Worm (Caenorhabditis elegans): ENCODE data around the gene F59D12.2.
A peak's percentile ranks its signal among the peaks of the same experiment; 100 is the strongest.

The F59D12.2 gene

ce11 chrX:15724994-15725393 is 49.5 kb upstream of the F59D12.2 start (continued):
- no peak for TF ChIP-seq Y48G9A.11 (GFP tag; IDR thresholded peaks at IDR 0.05)
- peak; percentile 11 for TF ChIP-seq rbr-2 (tag; optimal IDR thresholded peaks at IDR 0.05)
- no peak for TF ChIP-seq cey-2 (tag; optimal IDR thresholded peaks at IDR 0.05; ENCODE audit: borderline replicate concordance, insufficient read depth)
- peak; percentile 29 for TF ChIP-seq mxl-3 (GFP tag; optimal IDR thresholded peaks at IDR 0.05)
- no peak for TF ChIP-seq F44E2.7 (GFP tag; IDR thresholded peaks at IDR 0.05)
- TF ChIP-seq nhr-77 (tag; optimal IDR thresholded peaks at IDR 0.05), result no peak
- TF ChIP-seq dpl-1 (GFP tag; optimal IDR thresholded peaks at IDR 0.05), result peak; percentile 65
- TF ChIP-seq daf-16 (GFP tag; optimal IDR thresholded peaks at IDR 0.05), result no peak
- TF ChIP-seq daf-16 (tag; optimal IDR thresholded peaks at IDR 0.05), result peak; percentile 56
- peak in 1 of 2 experiments; percentile 46 for TF ChIP-seq mdl-1 (tag; optimal IDR thresholded peaks at IDR 0.05)

- TF ChIP-seq spr-3 (GFP tag; optimal IDR thresholded peaks at IDR 0.05) (no peak), hif-1 (tag; optimal IDR thresholded peaks at IDR 0.05) (no peak), set-16 (GFP tag; IDR thresholded peaks at IDR 0.05) (no peak), mdt-29 (GFP tag; IDR thresholded peaks at IDR 0.05) (no peak), fkh-10 (GFP tag; optimal IDR thresholded peaks at IDR 0.05) (no peak), cey-2 (tag; optimal IDR thresholded peaks at IDR 0.05; ENCODE audit: borderline replicate concordance, insufficient read depth) (no peak), nhr-25 (tag; optimal IDR thresholded peaks at IDR 0.05; ENCODE audit: borderline replicate concordance, insufficient read depth) (no peak), daf-19 (GFP tag; conservative IDR thresholded peaks at IDR 0.05) (no peak), Y75B8A.6 (GFP tag; IDR thresholded peaks at IDR 0.05) (no peak), vab-7 (GFP tag; IDR thresholded peaks at IDR 0.05) (no peak), nhr-42 (GFP tag; IDR thresholded peaks at IDR 0.05) (no peak), F49E8.2 (tag; optimal IDR thresholded peaks at IDR 0.05; ENCODE audit: borderline replicate concordance) (no peak), daf-8 (GFP tag; IDR thresholded peaks at IDR 0.05) (no peak), daf-16 (GFP tag; optimal IDR thresholded peaks at IDR 0.05) (no peak), daf-16 (tag; optimal IDR thresholded peaks at IDR 0.05) (no peak), pha-4 (GFP tag; IDR thresholded peaks at IDR 0.05) (no peak), pha-4 (tag; optimal IDR thresholded peaks at IDR 0.05) (no peak), lin-15B (tag; optimal IDR thresholded peaks at IDR 0.05) (no peak)
Observed at ce11 chrX:15721346-15721745, 45.8 kb upstream of the F59D12.2 start, which contains the start of gene ZK662.5. Gene ZK662.5, plus strand, starts transcription at chrX:15721646.

ce11 chrX:15718325-15718724 is 42.8 kb upstream of the F59D12.2 start, which contains the start of gene ZK662.6:
Gene ZK662.6, plus strand, starts transcription at chrX:15718625.
- TF ChIP-seq unc-62 (GFP tag; optimal IDR thresholded peaks at IDR 0.05 in 1 of 2), result peak in 1 of 2 experiments; percentile 47
- TF ChIP-seq unc-62 (tag; optimal IDR thresholded peaks at IDR 0.05), result no peak
- TF ChIP-seq daf-19 (GFP tag; conservative IDR thresholded peaks at IDR 0.05), result no peak
- no peak for TF ChIP-seq set-16 (GFP tag; IDR thresholded peaks at IDR 0.05)
- TF ChIP-seq nhr-28 (tag; optimal IDR thresholded peaks at IDR 0.05), result no peak
- no peak for TF ChIP-seq attf-4 (tag; optimal IDR thresholded peaks at IDR 0.05)
- no peak for TF ChIP-seq lin-38 (GFP tag; IDR thresholded peaks at IDR 0.05)

ce11 chrX:15716971-15717370 is 41.4 kb upstream of the F59D12.2 start:
- TF ChIP-seq pha-4 (GFP tag; IDR thresholded peaks at IDR 0.05) (no peak), pha-4 (tag; optimal IDR thresholded peaks at IDR 0.05) (no peak), egl-43 (GFP tag; IDR thresholded peaks at IDR 0.05) (peak; percentile 53; the same call in 1 of the 2 replicates), snpc-1.2 (GFP tag; IDR thresholded peaks at IDR 0.05) (peak; percentile 62; the same call in 1 of the 2 replicates), ZK546.5 (tag; optimal IDR thresholded peaks at IDR 0.05) (no peak), snpc-4 (tag; optimal IDR thresholded peaks at IDR 0.05) (no peak), aha-1 (tag) (peak; percentile 85)
